Fruit fly (Drosophila melanogaster) whole organism, prepupa: ENCODE measurements around the gene CG6996.

Experiments
- Blimp-1 ChIP-seq: fragments of 200-800 bp; sonication (Bioruptor generic); optimal IDR thresholded peaks from 3 replicates; lab custom pipeline; 2017; ENCODE audit warnings: missing biosample characterization, missing genetic modification characterization, mild to moderate bottlenecking, moderate library complexity, missing genetic modification reagents
- CG10631 ChIP-seq: fragments of 200-800 bp; sonication (Bioruptor generic); optimal IDR thresholded peaks from 2 replicates; lab custom pipeline; 2016; ENCODE audit warnings: missing biosample characterization, missing genetic modification characterization
- CG10669 ChIP-seq: fragments of 200-800 bp; sonication (Bioruptor generic); optimal IDR thresholded peaks from 3 replicates; lab custom pipeline; 2018; ENCODE audit warnings: missing biosample characterization, mild to moderate bottlenecking, missing genetic modification characterization, moderate library complexity
- CG11294 ChIP-seq: fragments of 200-800 bp; sonication (Bioruptor generic); IDR thresholded peaks from 2 replicates; pipeline ENCODE4 v1.3.6; 2022; ENCODE audit warnings: missing biosample characterization, missing genetic modification characterization
- CG16779 ChIP-seq: fragments of 200-800 bp; sonication (Bioruptor generic); optimal IDR thresholded peaks from 3 replicates; lab custom pipeline; 2017; ENCODE audit warnings: missing biosample characterization, mild to moderate bottlenecking, missing genetic modification characterization
- CG3032 ChIP-seq: fragments of 200-800 bp; optimal IDR thresholded peaks from 2 replicates; lab custom pipeline; 2019; ENCODE audit warnings: missing biosample characterization, mild to moderate bottlenecking, missing genetic modification characterization, moderate library complexity
- CG32006 ChIP-seq: fragments of 200-800 bp; sonication (Bioruptor generic); optimal IDR thresholded peaks from 3 replicates; lab custom pipeline; 2017; ENCODE audit warnings: missing biosample characterization, mild to moderate bottlenecking, missing genetic modification characterization
- CG34406 ChIP-seq: fragments of 200-800 bp; sonication (Bioruptor generic); optimal IDR thresholded peaks from 3 replicates; lab custom pipeline; 2016; ENCODE audit warnings: missing biosample characterization, missing genetic modification characterization
- CG3919 ChIP-seq: fragments of 200-800 bp; sonication (Bioruptor generic); optimal IDR thresholded peaks from 3 replicates; lab custom pipeline; 2016; ENCODE audit warnings: missing biosample characterization, missing genetic modification characterization
- CG4318 ChIP-seq: fragments of 200-800 bp; sonication (Bioruptor generic); optimal IDR thresholded peaks from 3 replicates; lab custom pipeline; 2017; ENCODE audit warnings: missing biosample characterization, mild to moderate bottlenecking, missing genetic modification characterization
- CG6163 ChIP-seq: fragments of 200-800 bp; sonication (Bioruptor generic); IDR thresholded peaks from 3 replicates; pipeline ENCODE4 v1.3.6; 2022; ENCODE audit warnings: missing biosample characterization, missing genetic modification characterization
- CG6276 ChIP-seq: fragments of 200-800 bp; sonication (Bioruptor generic); optimal IDR thresholded peaks from 2 replicates; lab custom pipeline; 2017; ENCODE audit warnings: missing biosample characterization, mild to moderate bottlenecking, missing genetic modification characterization
- CG6792 ChIP-seq: fragments of 200-800 bp; sonication (Bioruptor generic); optimal IDR thresholded peaks from 3 replicates; lab custom pipeline; 2016; ENCODE audit warnings: missing biosample characterization, missing genetic modification characterization
- CG6808 ChIP-seq: fragments of 200-800 bp; sonication (Bioruptor generic); optimal IDR thresholded peaks from 3 replicates; lab custom pipeline; 2017; ENCODE audit warnings: missing biosample characterization, missing genetic modification characterization, mild to moderate bottlenecking, moderate library complexity, missing genetic modification reagents
- CG6854 ChIP-seq: fragments of 200-800 bp; sonication (Bioruptor generic); optimal IDR thresholded peaks from 2 replicates; lab custom pipeline; 2017; ENCODE audit warnings: missing biosample characterization, mild to moderate bottlenecking, missing genetic modification characterization
- CG8319 ChIP-seq: fragments of 200-800 bp; sonication (Bioruptor generic); optimal IDR thresholded peaks from 3 replicates; lab custom pipeline; 2016; ENCODE audit warnings: missing biosample characterization, missing genetic modification characterization
- Eip93F ChIP-seq: fragments of 200-800 bp; sonication (Bioruptor generic); optimal IDR thresholded peaks from 2 replicates; lab custom pipeline; 2016; ENCODE audit warnings: missing biosample characterization, mild to moderate bottlenecking, missing genetic modification characterization
- Ets21C ChIP-seq: fragments of 200-800 bp; sonication (Bioruptor generic); optimal IDR thresholded peaks from 3 replicates; lab custom pipeline; 2016; ENCODE audit warnings: missing biosample characterization, missing genetic modification characterization
- Ets96B ChIP-seq: fragments of 200-800 bp; optimal IDR thresholded peaks from 2 replicates; lab custom pipeline; 2019; ENCODE audit warnings: missing biosample characterization, mild to moderate bottlenecking, missing genetic modification characterization, moderate library complexity
- Gug ChIP-seq: fragments of 200-800 bp; sonication (Bioruptor generic); IDR thresholded peaks from 2 replicates; pipeline ENCODE4 v1.3.6; 2022; ENCODE audit warnings: missing biosample characterization, missing genetic modification characterization
- Hr38 ChIP-seq: sonication (Bioruptor generic); optimal IDR thresholded peaks from 2 replicates; lab custom pipeline; 2016; ENCODE audit warnings: missing biosample characterization, missing genetic modification characterization
- Hr39 ChIP-seq: fragments of 200-800 bp; sonication (Bioruptor generic); optimal IDR thresholded peaks from 2 replicates; lab custom pipeline; 2016; ENCODE audit warnings: missing biosample characterization, missing genetic modification characterization
- Hr4 ChIP-seq: fragments of 200-800 bp; sonication (Bioruptor generic); optimal IDR thresholded peaks from 3 replicates; lab custom pipeline; 2016; ENCODE audit warnings: missing biosample characterization, missing genetic modification characterization
- Lpt ChIP-seq: fragments of 200-800 bp; sonication (Bioruptor generic); optimal IDR thresholded peaks from 3 replicates; lab custom pipeline; 2016; ENCODE audit warnings: missing biosample characterization, missing genetic modification characterization
- Met ChIP-seq: fragments of 200-800 bp; sonication (Bioruptor generic); optimal IDR thresholded peaks from 3 replicates; lab custom pipeline; 2016; ENCODE audit warnings: missing biosample characterization, missing genetic modification characterization
- Smox ChIP-seq: fragments of 200-800 bp; sonication (Bioruptor generic); optimal IDR thresholded peaks from 3 replicates; lab custom pipeline; 2016; ENCODE audit warnings: missing biosample characterization, missing genetic modification characterization
- Sox102F ChIP-seq: fragments of 200-800 bp; sonication (Bioruptor generic); optimal IDR thresholded peaks from 2 replicates; lab custom pipeline; 2016; ENCODE audit warnings: missing biosample characterization, mild to moderate bottlenecking, missing genetic modification characterization
- Sox14 ChIP-seq: fragments of 200-800 bp; sonication (Bioruptor generic); optimal IDR thresholded peaks from 3 replicates; lab custom pipeline; 2016; ENCODE audit warnings: missing biosample characterization, missing genetic modification characterization
- achi ChIP-seq: fragments of 200-800 bp; sonication (Bioruptor generic); optimal IDR thresholded peaks from 3 replicates; lab custom pipeline; 2016; ENCODE audit warnings: missing biosample characterization, missing genetic modification characterization
- acj6 ChIP-seq: fragments of 200-800 bp; sonication (Bioruptor generic); optimal IDR thresholded peaks from 3 replicates; lab custom pipeline; 2016; ENCODE audit warnings: missing biosample characterization, missing genetic modification characterization
- cyc ChIP-seq: fragments of 200-800 bp; sonication (Bioruptor generic); optimal IDR thresholded peaks from 3 replicates; lab custom pipeline; 2016; ENCODE audit warnings: missing biosample characterization, missing genetic modification characterization
- dsx ChIP-seq: fragments of 200-800 bp; optimal IDR thresholded peaks from 3 replicates; lab custom pipeline; 2019; ENCODE audit warnings: missing biosample characterization, mild to moderate bottlenecking, missing genetic modification characterization, moderate library complexity; ENCODE audit not compliant: poor library complexity, severe bottlenecking
- eg ChIP-seq: fragments of 200-800 bp; sonication (Bioruptor generic); IDR thresholded peaks from 3 replicates; pipeline ENCODE4 v1.3.6; 2022; ENCODE audit warnings: missing biosample characterization, missing genetic modification characterization
- esn ChIP-seq: fragments of 200-800 bp; sonication (Bioruptor generic); optimal IDR thresholded peaks from 2 replicates; lab custom pipeline; 2016; ENCODE audit warnings: missing biosample characterization, mild to moderate bottlenecking, missing genetic modification characterization, moderate library complexity
- fd59A ChIP-seq: fragments of 200-800 bp; sonication (Bioruptor generic); optimal IDR thresholded peaks from 2 replicates; lab custom pipeline; 2017; ENCODE audit warnings: missing biosample characterization, mild to moderate bottlenecking, missing genetic modification characterization, missing genetic modification reagents
- fd85E ChIP-seq: fragments of 200-800 bp; sonication (Bioruptor generic); optimal IDR thresholded peaks from 3 replicates; lab custom pipeline; 2016; ENCODE audit warnings: missing biosample characterization, missing genetic modification characterization
- fkh ChIP-seq: fragments of 200-800 bp; sonication (Bioruptor generic); optimal IDR thresholded peaks from 3 replicates; lab custom pipeline; 2017; ENCODE audit warnings: missing biosample characterization, mild to moderate bottlenecking, missing genetic modification characterization, moderate library complexity
- lz ChIP-seq: fragments of 200-800 bp; sonication (Bioruptor generic); optimal IDR thresholded peaks from 3 replicates; lab custom pipeline; 2016; ENCODE audit warnings: missing biosample characterization, missing genetic modification characterization
- net ChIP-seq: fragments of 200-800 bp; sonication (Bioruptor generic); optimal IDR thresholded peaks from 3 replicates; lab custom pipeline; 2016; ENCODE audit warnings: missing biosample characterization, missing genetic modification characterization
- salr ChIP-seq, 2 experiments: fragments of 200-800 bp; sonication (Bioruptor generic); optimal IDR thresholded peaks; 3 replicates each; lab custom pipeline; 2016 to 2018; ENCODE audit warnings: missing biosample characterization in 2 of 2, missing genetic modification characterization in 2 of 2, mild to moderate bottlenecking in 1 of 2
- spab ChIP-seq: fragments of 200-800 bp; sonication (Bioruptor generic); optimal IDR thresholded peaks from 2 replicates; lab custom pipeline; 2017; ENCODE audit warnings: missing biosample characterization, mild to moderate bottlenecking, missing genetic modification characterization, missing genetic modification reagents
- ss ChIP-seq, 2 experiments: fragments of 200-800 bp; sonication (Bioruptor generic); optimal IDR thresholded peaks; 2 replicates in 1 of 2; 3 replicates in 1 of 2; lab custom pipeline; 2017 to 2018; ENCODE audit warnings: mild to moderate bottlenecking in 2 of 2, missing biosample characterization in 2 of 2, missing genetic modification characterization in 2 of 2, moderate library complexity in 1 of 2
- svp ChIP-seq: fragments of 200-800 bp; sonication (Bioruptor generic); peaks from one replicate; lab custom pipeline; 2016; ENCODE audit warnings: missing biosample characterization, missing genetic modification characterization
- topi ChIP-seq: fragments of 200-800 bp; sonication (Bioruptor generic); optimal IDR thresholded peaks from 3 replicates; lab custom pipeline; 2016; ENCODE audit warnings: missing biosample characterization, missing genetic modification characterization

CG6996 gene

DNA sequence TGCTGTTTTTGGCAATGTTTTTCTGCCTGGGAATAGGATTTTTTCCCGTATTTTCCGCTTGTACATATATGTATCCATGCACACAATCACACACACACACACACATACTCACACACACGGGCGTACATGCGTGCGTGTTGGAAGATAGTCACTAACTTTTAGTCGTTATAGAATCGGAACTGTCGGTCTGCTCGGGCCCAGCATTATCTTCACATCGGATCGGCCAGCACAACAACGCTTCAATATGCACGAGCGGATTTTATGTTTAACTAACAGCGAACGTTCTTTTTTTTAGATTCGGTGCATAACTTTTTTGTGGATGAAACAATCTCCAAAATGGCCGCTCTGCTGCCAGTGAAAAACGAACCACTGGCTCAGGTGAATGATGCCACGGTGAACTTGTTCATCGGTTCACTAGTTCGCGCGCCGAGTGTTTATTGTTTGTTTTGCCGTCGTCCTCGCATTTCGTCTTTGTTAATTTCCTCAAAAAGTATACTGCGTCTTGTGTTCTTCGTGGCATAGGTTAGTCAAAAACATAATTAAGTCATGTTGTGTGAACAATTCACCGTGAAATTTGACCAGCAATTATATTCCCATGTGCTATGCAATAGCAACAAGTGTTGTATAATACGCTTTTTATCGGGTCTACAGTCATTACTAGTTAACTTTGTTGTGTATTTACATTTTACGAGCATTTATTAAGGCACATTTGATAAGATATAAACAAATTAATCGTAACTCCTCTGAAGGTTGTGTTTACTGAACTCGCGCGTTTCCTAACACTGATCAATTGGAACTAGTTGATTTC, 34.0 kb downstream of the CG6996 start, which contains the start of the genes CG6951 and CG17233:
CG6951 (plus strand) TSS at position 105 of the 808 bp plus-strand sequence.
CG17233 (minus strand) TSS at position 741 of the 808 bp plus-strand sequence.
- no peak for TF ChIP-seq esn (GFP tag; lab: Kevin White, UChicago)
- no peak for TF ChIP-seq spab (GFP tag; lab: Kevin White, UChicago)
- no peak for TF ChIP-seq CG8319 (GFP tag; lab: Kevin White, UChicago)
- TF ChIP-seq svp (GFP tag; lab: Kevin White, UChicago): no peak
- peak; percentile 89 for TF ChIP-seq fkh

DNA sequence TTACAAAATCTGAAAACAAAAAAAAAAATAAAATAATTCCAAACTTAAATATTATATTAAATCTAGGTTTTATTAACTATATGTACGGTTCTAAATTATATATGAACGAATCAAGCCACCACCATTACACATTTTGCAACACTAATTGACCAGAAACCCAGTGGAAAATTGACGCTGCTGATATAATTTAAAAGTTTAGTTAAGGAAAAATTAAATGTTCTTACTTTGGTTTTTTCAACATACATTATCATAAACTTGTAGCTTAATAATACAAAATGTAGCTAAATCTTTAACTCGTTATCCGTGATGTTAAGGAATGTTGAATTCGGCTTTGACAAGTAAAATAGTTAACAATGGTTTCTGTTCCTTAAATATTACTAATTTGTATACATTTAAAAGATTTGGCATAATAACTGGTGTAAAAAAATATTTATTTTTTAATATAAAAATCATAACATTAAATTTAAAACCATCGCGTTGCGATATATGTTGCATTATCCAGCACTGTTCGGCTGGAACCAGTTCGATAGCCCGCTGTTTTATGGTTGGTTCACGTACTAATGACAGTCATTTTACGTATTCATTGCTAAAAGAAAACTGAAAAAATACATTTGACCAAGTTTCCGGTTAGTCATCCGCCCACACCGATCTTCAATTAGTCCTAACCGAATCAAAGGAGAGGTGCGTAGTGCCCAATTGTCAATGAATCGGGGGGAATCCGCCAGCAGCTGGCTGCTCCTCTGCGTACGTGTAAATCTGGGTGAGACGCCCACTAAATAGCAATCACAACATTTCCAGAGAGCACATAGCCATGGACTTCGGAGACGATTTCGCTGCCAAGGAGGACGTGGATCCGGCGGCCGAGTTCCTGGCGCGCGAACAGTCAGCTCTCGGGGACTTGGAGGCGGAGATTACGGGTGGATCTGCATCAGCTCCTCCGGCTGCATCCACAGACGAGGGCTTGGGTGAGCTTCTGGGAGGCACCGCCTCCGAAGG, 35.0 kb downstream of the CG6996 start:
- TF ChIP-seq Blimp-1 (GFP tag; lab: Kevin White, UChicago): no peak
- TF ChIP-seq CG11294 (GFP tag; lab: Robert Waterston, UW): peak; percentile 29; the same call in 1 of the 2 replicates
- TF ChIP-seq Gug (GFP tag; lab: Robert Waterston, UW): peak; percentile 16; the same call in 1 of the 2 replicates
- TF ChIP-seq Smox (GFP tag; lab: Kevin White, UChicago): peak; percentile 52
- peak; percentile 45 for TF ChIP-seq CG10669 (GFP tag; lab: Kevin White, UChicago)
- peak; percentile 74 for TF ChIP-seq svp (GFP tag; lab: Kevin White, UChicago)
- peak; percentile 2 for TF ChIP-seq CG6808 (GFP tag; lab: Kevin White, UChicago)
- TF ChIP-seq Hr4 (GFP tag; lab: Kevin White, UChicago): peak; percentile 60
- peak; percentile 14 for TF ChIP-seq fd85E (GFP tag; lab: Kevin White, UChicago)
- peak; percentile 46 for TF ChIP-seq cyc
- TF ChIP-seq CG6163 (GFP tag; lab: Robert Waterston, UW): peak; percentile 61
- TF ChIP-seq spab (GFP tag; lab: Kevin White, UChicago): peak; percentile 16
- TF ChIP-seq achi: peak; percentile 63
- no peak for TF ChIP-seq Lpt (GFP tag; lab: Kevin White, UChicago)
- peak; percentile 64 for TF ChIP-seq Met
- TF ChIP-seq CG16779 (tag; lab: Kevin White, UChicago): no peak
- peak; percentile 54 for TF ChIP-seq topi (GFP tag; lab: Kevin White, UChicago)
- no peak for TF ChIP-seq CG6854 (GFP tag; lab: Kevin White, UChicago)
- TF ChIP-seq salr (GFP tag; optimal IDR thresholded peaks at IDR 0.05; lab: Kevin White, UChicago): peak in 1 of 2 experiments; percentile 48
- peak; percentile 52 for TF ChIP-seq net (GFP tag; lab: Kevin White, UChicago)
- TF ChIP-seq CG3919 (GFP tag; lab: Kevin White, UChicago): peak; percentile 58
- TF ChIP-seq acj6 (GFP tag; lab: Kevin White, UChicago): peak; percentile 60
- peak; percentile 71 for TF ChIP-seq CG32006 (GFP tag; lab: Kevin White, UChicago)
- peak; percentile 26 for TF ChIP-seq CG6792 (GFP tag; lab: Kevin White, UChicago)
- no peak for TF ChIP-seq CG6276
- peak; percentile 55 for TF ChIP-seq CG4318 (GFP tag; lab: Kevin White, UChicago)
- peak; percentile 4 for TF ChIP-seq CG8319 (GFP tag; lab: Kevin White, UChicago)
- peak; percentile 33 for TF ChIP-seq Hr39 (GFP tag; lab: Kevin White, UChicago)
- peak; percentile 64 for TF ChIP-seq CG3032 (tag; lab: Kevin White, UChicago)
- peak; percentile 3 for TF ChIP-seq Sox14 (GFP tag; lab: Kevin White, UChicago)
- TF ChIP-seq Eip93F: peak; percentile 8
- TF ChIP-seq eg (GFP tag; lab: Robert Waterston, UW): peak; percentile 68
- no peak for TF ChIP-seq Ets96B
- TF ChIP-seq ss (GFP tag; optimal IDR thresholded peaks at IDR 0.05; lab: Kevin White, UChicago): peak in 1 of 2 experiments; percentile 52
- TF ChIP-seq fd59A: peak; percentile 7
- peak; percentile 41 for TF ChIP-seq dsx (GFP tag; lab: Kevin White, UChicago)
- peak; percentile 52 for TF ChIP-seq Sox102F (GFP tag; lab: Kevin White, UChicago)
- TF ChIP-seq esn (GFP tag; lab: Kevin White, UChicago): peak; percentile 69
- TF ChIP-seq lz: peak; percentile 36
- TF ChIP-seq Hr38: no peak
- peak; percentile 69 for TF ChIP-seq CG10631
- peak; percentile 18 for TF ChIP-seq Ets21C
- peak; percentile 67 for TF ChIP-seq CG34406 (GFP tag; lab: Kevin White, UChicago)
